Fruit fly (Drosophila melanogaster): ENCODE results near the gene CG42758.

Gene CG42758

dm6 chr3L:14550839-14551415 is 16.3 kb upstream of the CG42758 start, which contains the start of gene Gbs-70E (continued):
- TF ChIP-seq CG11902 (GFP tag; optimal IDR thresholded peaks at IDR 0.05) (peak; percentile 81), CG6163 (GFP tag; IDR thresholded peaks at IDR 0.05) (peak; percentile 88), Lpt (GFP tag; optimal IDR thresholded peaks at IDR 0.05) (peak; percentile 88), Hr39 (GFP tag; optimal IDR thresholded peaks at IDR 0.05) (peak; percentile 94), pdm3 (GFP tag; optimal IDR thresholded peaks at IDR 0.05) (peak; percentile 95), fd85E (GFP tag; optimal IDR thresholded peaks at IDR 0.05) (peak; percentile 85), topi (GFP tag; optimal IDR thresholded peaks at IDR 0.05) (peak; percentile 96), dac (GFP tag; optimal IDR thresholded peaks at IDR 0.05) (peak; percentile 70), CG11294 (GFP tag; IDR thresholded peaks at IDR 0.05) (peak; percentile 79), CG6808 (GFP tag; optimal IDR thresholded peaks at IDR 0.05) (peak; percentile 93), CG8119 (GFP tag; IDR thresholded peaks at IDR 0.05) (peak; percentile 94), net (GFP tag; optimal IDR thresholded peaks at IDR 0.05) (peak; percentile 95), Gug (GFP tag; IDR thresholded peaks at IDR 0.05) (peak; percentile 90), lz (GFP tag; optimal IDR thresholded peaks at IDR 0.05) (peak; percentile 96), Blimp-1 (GFP tag; optimal IDR thresholded peaks at IDR 0.05) (peak; percentile 83), svp (GFP tag) (peak; percentile 99), CG6854 (GFP tag; optimal IDR thresholded peaks at IDR 0.05) (peak; percentile 96), CG6792 (GFP tag; optimal IDR thresholded peaks at IDR 0.05) (peak; percentile 96), CG15336 (GFP tag; IDR thresholded peaks at IDR 0.05) (peak; percentile 96), CG6276 (GFP tag; optimal IDR thresholded peaks at IDR 0.05) (peak; percentile 89), Ets96B (tag; optimal IDR thresholded peaks at IDR 0.05) (peak; percentile 91)

dm6 chr3L:14551621-14552020 is 15.6 kb upstream of the CG42758 start:
- TF ChIP-seq Smox (GFP tag; optimal IDR thresholded peaks at IDR 0.05) (no peak), fd85E (GFP tag; optimal IDR thresholded peaks at IDR 0.05) (no peak), spab (GFP tag; optimal IDR thresholded peaks at IDR 0.05) (no peak), Sox102F (GFP tag; optimal IDR thresholded peaks at IDR 0.05) (no peak), CG6792 (GFP tag; optimal IDR thresholded peaks at IDR 0.05) (no peak)

dm6 chr3L:14552041-14552924 is 15.0 kb upstream of the CG42758 start:
- TF ChIP-seq CG11762 (GFP tag; optimal IDR thresholded peaks at IDR 0.05; ENCODE audit: insufficient read depth) (no peak), Hr38 (GFP tag; optimal IDR thresholded peaks at IDR 0.05) (no peak), fd85E (GFP tag; optimal IDR thresholded peaks at IDR 0.05) (no peak), lz (GFP tag; optimal IDR thresholded peaks at IDR 0.05) (no peak), CG6792 (GFP tag; optimal IDR thresholded peaks at IDR 0.05) (no peak), OdsH (GFP tag; optimal IDR thresholded peaks at IDR 0.05) (no peak), CG15336 (GFP tag; IDR thresholded peaks at IDR 0.05) (no peak), CG3919 (GFP tag; optimal IDR thresholded peaks at IDR 0.05) (no peak), CG7368 (GFP tag; optimal IDR thresholded peaks at IDR 0.05) (no peak), ss (GFP tag; optimal IDR thresholded peaks at IDR 0.05) (no peak), achi (GFP tag; optimal IDR thresholded peaks at IDR 0.05) (no peak), Sox102F (GFP tag; optimal IDR thresholded peaks at IDR 0.05) (no peak), CG16779 (tag; optimal IDR thresholded peaks at IDR 0.05) (no peak), spab (GFP tag; optimal IDR thresholded peaks at IDR 0.05) (no peak), CG8319 (GFP tag; optimal IDR thresholded peaks at IDR 0.05) (no peak)

- TF ChIP-seq acj6 (GFP tag; optimal IDR thresholded peaks at IDR 0.05) (peak; percentile 96), Hr4 (GFP tag; optimal IDR thresholded peaks at IDR 0.05) (peak; percentile 94), CG7368 (GFP tag; optimal IDR thresholded peaks at IDR 0.05) (peak; percentile 93), Lpt (GFP tag; optimal IDR thresholded peaks at IDR 0.05) (peak; percentile 95), Eip93F (GFP tag; optimal IDR thresholded peaks at IDR 0.05) (no peak), CG4318 (GFP tag; optimal IDR thresholded peaks at IDR 0.05) (peak; percentile 90), fd59A (GFP tag; optimal IDR thresholded peaks at IDR 0.05) (peak; percentile 96), dsx (GFP tag; optimal IDR thresholded peaks at IDR 0.05; ENCODE audit: poor library complexity, severe bottlenecking) (peak; percentile 97), cyc (GFP tag; optimal IDR thresholded peaks at IDR 0.05) (peak; percentile 63), CG15336 (GFP tag; IDR thresholded peaks at IDR 0.05) (peak; percentile 95), Blimp-1 (GFP tag; optimal IDR thresholded peaks at IDR 0.05) (peak; percentile 10), Ets96B (tag; optimal IDR thresholded peaks at IDR 0.05) (peak; percentile 98), Sox14 (GFP tag; optimal IDR thresholded peaks at IDR 0.05) (peak; percentile 95), vri (GFP tag; optimal IDR thresholded peaks at IDR 0.05) (peak; percentile 26), eg (GFP tag; IDR thresholded peaks at IDR 0.05) (peak; percentile 92), CG11294 (GFP tag; IDR thresholded peaks at IDR 0.05) (peak; percentile 80), CG8319 (GFP tag; optimal IDR thresholded peaks at IDR 0.05) (peak; percentile 93), CG6808 (GFP tag; optimal IDR thresholded peaks at IDR 0.05) (peak; percentile 96)
These were observed 14.4 kb upstream of the CG42758 start for dm6 chr3L:14552925-14553239.

Measured in whole organism, prepupa.